Fruit fly (Drosophila melanogaster) whole organism, embryonic: ENCODE measurements around the gene pdm2.

Source experiments
- Atf3 ChIP-seq: fragments of 200-800 bp; sonication (Bioruptor generic); optimal IDR thresholded peaks from 3 replicates; lab custom pipeline; 2016; ENCODE audit warnings: missing biosample characterization, missing genetic modification characterization
- CG12071 ChIP-seq: fragments of 200-800 bp; sonication (Bioruptor generic); optimal IDR thresholded peaks from 3 replicates; lab custom pipeline; 2018; ENCODE audit warnings: missing biosample characterization, mild to moderate bottlenecking, missing genetic modification characterization
- CG12236 ChIP-seq: fragments of 200-800 bp; sonication (Bioruptor generic); optimal IDR thresholded peaks from 2 replicates; lab custom pipeline; 2016; ENCODE audit warnings: missing biosample characterization, missing genetic modification characterization
- CG12744 ChIP-seq: fragments of 200-800 bp; sonication (Bioruptor generic); optimal IDR thresholded peaks from 2 replicates; lab custom pipeline; 2016; ENCODE audit warnings: missing biosample characterization, missing genetic modification characterization
- CG15073 ChIP-seq: fragments of 200-800 bp; sonication (Bioruptor generic); optimal IDR thresholded peaks from 2 replicates; lab custom pipeline; 2016; ENCODE audit warnings: missing biosample characterization, missing genetic modification characterization
- CG1602 ChIP-seq: fragments of 200-800 bp; sonication (Bioruptor generic); optimal IDR thresholded peaks from 3 replicates; lab custom pipeline; 2016; ENCODE audit warnings: missing biosample characterization, missing genetic modification characterization
- CG1792 ChIP-seq: fragments of 200-800 bp; sonication (Bioruptor generic); optimal IDR thresholded peaks from 2 replicates; lab custom pipeline; 2016; ENCODE audit warnings: missing biosample characterization, missing genetic modification characterization
- CG2199 ChIP-seq: fragments of 200-800 bp; sonication (Bioruptor generic); IDR thresholded peaks from 3 replicates; pipeline ENCODE4 v1.3.6; 2022; ENCODE audit warnings: missing biosample characterization, missing genetic modification characterization
- CG2202 ChIP-seq: fragments of 200-800 bp; sonication (Bioruptor generic); optimal IDR thresholded peaks from 2 replicates; lab custom pipeline; 2018; ENCODE audit warnings: missing biosample characterization, mild to moderate bottlenecking, missing genetic modification characterization
- CG30020 ChIP-seq: fragments of 200-800 bp; optimal IDR thresholded peaks from 2 replicates; lab custom pipeline; 2019; ENCODE audit warnings: missing biosample characterization, mild to moderate bottlenecking, missing genetic modification characterization, moderate library complexity
- CG3163 ChIP-seq: fragments of 200-800 bp; sonication (Bioruptor generic); optimal IDR thresholded peaks from 3 replicates; lab custom pipeline; 2016; ENCODE audit warnings: missing biosample characterization, missing genetic modification characterization
- CG3281 ChIP-seq: fragments of 200-800 bp; sonication (Bioruptor generic); optimal IDR thresholded peaks from 3 replicates; lab custom pipeline; 2017; ENCODE audit warnings: missing biosample characterization, mild to moderate bottlenecking, missing genetic modification characterization
- CG6765 ChIP-seq: fragments of 200-800 bp; sonication (Bioruptor generic); optimal IDR thresholded peaks from 3 replicates; lab custom pipeline; 2017; ENCODE audit warnings: missing biosample characterization, mild to moderate bottlenecking, missing genetic modification characterization
- CG7372 ChIP-seq: fragments of 200-800 bp; sonication (Bioruptor generic); IDR thresholded peaks from 2 replicates; pipeline ENCODE4 v1.3.6; 2022; ENCODE audit warnings: missing biosample characterization, missing genetic modification characterization
- CG7963 ChIP-seq: fragments of 200-800 bp; sonication (Bioruptor generic); IDR thresholded peaks from 3 replicates; pipeline ENCODE4 v1.3.6; 2022; ENCODE audit warnings: missing biosample characterization, missing genetic modification characterization; ENCODE audit not compliant: partially characterized antibody
- CG8944 ChIP-seq: fragments of 200-800 bp; sonication (Bioruptor generic); optimal IDR thresholded peaks from 3 replicates; lab custom pipeline; 2016; ENCODE audit warnings: missing biosample characterization, missing genetic modification characterization
- CG9727 ChIP-seq: fragments of 200-800 bp; sonication (Bioruptor generic); optimal IDR thresholded peaks from 3 replicates; lab custom pipeline; 2017; ENCODE audit warnings: missing biosample characterization, mild to moderate bottlenecking, missing genetic modification characterization
- CkIIα-i1 ChIP-seq: fragments of 200-800 bp; sonication (Bioruptor generic); IDR thresholded peaks from 2 replicates; pipeline ENCODE4 v1.3.6; 2022; ENCODE audit warnings: missing biosample characterization, missing genetic modification characterization
- Deaf1 ChIP-seq: fragments of 200-800 bp; optimal IDR thresholded peaks from 3 replicates; lab custom pipeline; 2019; ENCODE audit warnings: missing biosample characterization, mild to moderate bottlenecking, missing genetic modification characterization, moderate library complexity
- GATAe ChIP-seq: fragments of 200-800 bp; sonication (Bioruptor generic); conservative IDR thresholded peaks from 2 replicates; pipeline ENCODE4 v1.3.6; 2022; ENCODE audit warnings: missing biosample characterization, missing genetic modification characterization
- HHEX ChIP-seq: fragments of 200-800 bp; sonication (Bioruptor generic); optimal IDR thresholded peaks from 3 replicates; lab custom pipeline; 2017; ENCODE audit warnings: missing biosample characterization, mild to moderate bottlenecking, missing genetic modification characterization, missing genetic modification reagents
- Hmx ChIP-seq: fragments of 200-800 bp; sonication (Bioruptor generic); optimal IDR thresholded peaks from 2 replicates; lab custom pipeline; 2016; ENCODE audit warnings: missing biosample characterization, missing genetic modification characterization
- Med ChIP-seq: fragments of 200-800 bp; sonication (Bioruptor generic); peaks from one replicate; lab custom pipeline; 2016; ENCODE audit warnings: missing biosample characterization, missing genetic modification characterization, mild to moderate bottlenecking, inconsistent platforms, moderate library complexity
- Nf-YA ChIP-seq: fragments of 200-800 bp; sonication (Bioruptor generic); IDR thresholded peaks from 2 replicates; pipeline ENCODE4 v1.3.6; 2022; ENCODE audit warnings: missing biosample characterization, missing genetic modification characterization
- Ravus ChIP-seq: fragments of 200-800 bp; sonication (Bioruptor generic); IDR thresholded peaks from 2 replicates; pipeline ENCODE4 v1.3.6; 2022; ENCODE audit warnings: missing biosample characterization, missing genetic modification characterization
- Sox102F ChIP-seq: fragments of 200-800 bp; sonication (Bioruptor generic); optimal IDR thresholded peaks from 2 replicates; lab custom pipeline; 2018; ENCODE audit warnings: missing biosample characterization, mild to moderate bottlenecking, missing genetic modification characterization, moderate library complexity
- Sry-β ChIP-seq: fragments of 200-800 bp; sonication (Bioruptor generic); optimal IDR thresholded peaks from 2 replicates; lab custom pipeline; 2018; ENCODE audit warnings: missing biosample characterization, mild to moderate bottlenecking, missing genetic modification characterization, moderate library complexity
- ash1 ChIP-seq: fragments of 200-800 bp; sonication (Bioruptor generic); optimal IDR thresholded peaks from 2 replicates; lab custom pipeline; 2018; ENCODE audit warnings: missing biosample characterization, mild to moderate bottlenecking, missing genetic modification characterization
- bigmax ChIP-seq: fragments of 200-800 bp; sonication (Bioruptor generic); optimal IDR thresholded peaks from 2 replicates; lab custom pipeline; 2018; ENCODE audit warnings: missing biosample characterization, mild to moderate bottlenecking, missing genetic modification characterization
- chinmo ChIP-seq: fragments of 200-800 bp; sonication (Bioruptor generic); IDR thresholded peaks from 4 replicates; pipeline ENCODE4 v1.3.6; 2022; ENCODE audit warnings: missing biosample characterization, missing genetic modification characterization; ENCODE audit not compliant: partially characterized antibody
- chm ChIP-seq: fragments of 200-800 bp; sonication (Bioruptor generic); IDR thresholded peaks from 2 replicates; pipeline ENCODE4 v1.3.6; 2022; ENCODE audit warnings: missing biosample characterization, missing genetic modification characterization
- emc ChIP-seq: fragments of 200-800 bp; sonication (Bioruptor generic); optimal IDR thresholded peaks from 2 replicates; lab custom pipeline; 2016; ENCODE audit warnings: missing biosample characterization, missing genetic modification characterization
- ems ChIP-seq: fragments of 200-800 bp; sonication (Bioruptor generic); optimal IDR thresholded peaks from 3 replicates; lab custom pipeline; 2016; ENCODE audit warnings: missing biosample characterization, missing genetic modification characterization
- ewg ChIP-seq: fragments of 200-800 bp; sonication (Bioruptor generic); optimal IDR thresholded peaks from 3 replicates; lab custom pipeline; 2017; ENCODE audit warnings: mild to moderate bottlenecking, missing biosample characterization, missing genetic modification reagents, missing genetic modification characterization
- hbn ChIP-seq: fragments of 200-800 bp; sonication (Bioruptor generic); IDR thresholded peaks from 2 replicates; pipeline ENCODE4 v1.3.6; 2022; ENCODE audit warnings: missing biosample characterization, missing genetic modification characterization; ENCODE audit not compliant: partially characterized antibody
- lmd ChIP-seq: fragments of 200-800 bp; sonication (Bioruptor generic); IDR thresholded peaks from 2 replicates; pipeline ENCODE4 v1.3.6; 2022; ENCODE audit warnings: missing biosample characterization, missing genetic modification characterization
- oc ChIP-seq: fragments of 200-800 bp; sonication (Bioruptor generic); optimal IDR thresholded peaks from 2 replicates; lab custom pipeline; 2018; ENCODE audit warnings: missing biosample characterization, mild to moderate bottlenecking, missing genetic modification characterization, moderate library complexity
- org-1 ChIP-seq: fragments of 200-800 bp; sonication (Bioruptor generic); optimal IDR thresholded peaks from 2 replicates; lab custom pipeline; 2017; ENCODE audit warnings: missing biosample characterization, missing genetic modification characterization
- pan ChIP-seq, 4 experiments: fragments of >200 bp in 3 of 4; fragments of 200-800 bp in 1 of 4; sonication (Bioruptor generic) in 1 of 4; optimal IDR thresholded peaks in 3 of 4; IDR thresholded peaks in 1 of 4; 2 replicates each; pipeline versions ENCODE4 v1.3.6 to Lab custom; 2017 to 2022; ENCODE audit warnings: missing biosample characterization in 2 of 4, missing genetic modification characterization in 2 of 4, mixed read lengths in 1 of 4
- peb ChIP-seq: fragments of 200-800 bp; sonication (Bioruptor generic); IDR thresholded peaks from 2 replicates; pipeline ENCODE4 v1.3.6; 2022; ENCODE audit warnings: missing biosample characterization, missing genetic modification characterization
- pros ChIP-seq: fragments of 200-800 bp; sonication (Bioruptor generic); optimal IDR thresholded peaks from 3 replicates; lab custom pipeline; 2019; ENCODE audit warnings: missing biosample characterization, mild to moderate bottlenecking, missing genetic modification characterization, moderate library complexity
- run ChIP-seq: fragments of 200-800 bp; sonication (Bioruptor generic); optimal IDR thresholded peaks from 3 replicates; lab custom pipeline; 2018; ENCODE audit warnings: missing biosample characterization, mild to moderate bottlenecking, missing genetic modification characterization
- sc ChIP-seq, 3 experiments: fragments of >200 bp in 2 of 3; fragments of 200-800 bp in 1 of 3; sonication (Bioruptor generic) in 1 of 3; optimal IDR thresholded peaks; 2 replicates in 2 of 3; 3 replicates in 1 of 3; lab custom pipeline; 2017; ENCODE audit warnings: mild to moderate bottlenecking in 1 of 3, missing biosample characterization in 1 of 3, missing genetic modification characterization in 1 of 3, missing genetic modification reagents in 1 of 3
- schlank ChIP-seq: fragments of 200-800 bp; sonication (Bioruptor generic); optimal IDR thresholded peaks from 2 replicates; lab custom pipeline; 2018; ENCODE audit warnings: missing biosample characterization, mild to moderate bottlenecking, missing genetic modification characterization
- zen ChIP-seq: fragments of 200-800 bp; sonication (Bioruptor generic); optimal IDR thresholded peaks from 3 replicates; lab custom pipeline; 2018; ENCODE audit warnings: missing biosample characterization, mild to moderate bottlenecking, missing genetic modification characterization, moderate library complexity

Gene pdm2

dm6 chr2L:12720430-12721396 is 63.7 kb downstream of the pdm2 start (continued):
- TF ChIP-seq bigmax (GFP tag; lab: Kevin White, UChicago) (no peak), emc (GFP tag; lab: Kevin White, UChicago) (no peak), CG7963 (GFP tag; lab: Robert Waterston, UW) (no peak)

dm6 chr2L:12721794-12722315 is 64.9 kb downstream of the pdm2 start, which contains the start of gene Pih1D1:
TSS of gene Pih1D1 (minus strand) at chr2L:12721843.
- peak; percentile 68 for TF ChIP-seq CG3163 (GFP tag; lab: Kevin White, UChicago)
- TF ChIP-seq chm (GFP tag; lab: Robert Waterston, UW): peak; percentile 76
- TF ChIP-seq lmd (GFP tag; lab: Robert Waterston, UW): peak; percentile 97
- TF ChIP-seq Hmx: peak; percentile 91
- TF ChIP-seq oc (tag; lab: Kevin White, UChicago): peak; percentile 83
- peak; percentile 92 for TF ChIP-seq CG8944
- TF ChIP-seq pros (GFP tag; lab: Kevin White, UChicago): no peak
- TF ChIP-seq peb: peak; percentile 90
- peak; percentile 98 for TF ChIP-seq CG9727
- peak; percentile 84 for TF ChIP-seq CG1792 (GFP tag; lab: Kevin White, UChicago)
- peak; percentile 90 for TF ChIP-seq GATAe (GFP tag; lab: Robert Waterston, UW)
- TF ChIP-seq Sox102F (GFP tag; lab: Kevin White, UChicago): peak; percentile 95
- TF ChIP-seq Ravus (GFP tag; lab: Robert Waterston, UW): peak; percentile 86
- TF ChIP-seq CG7372 (GFP tag; lab: Robert Waterston, UW): peak; percentile 96
- peak; percentile 39 for TF ChIP-seq ash1 (GFP tag; lab: Kevin White, UChicago)
- peak; percentile 95 for TF ChIP-seq zen (tag; lab: Kevin White, UChicago)
- peak; percentile 83 for TF ChIP-seq CG12071 (GFP tag; lab: Kevin White, UChicago)
- TF ChIP-seq CG15073 (GFP tag; lab: Kevin White, UChicago): peak; percentile 77
- TF ChIP-seq CG2199 (GFP tag; lab: Robert Waterston, UW): peak; percentile 85
- peak; percentile 91 for TF ChIP-seq CG12744 (GFP tag; lab: Kevin White, UChicago)
- TF ChIP-seq hbn (GFP tag; lab: Robert Waterston, UW): no peak
- TF ChIP-seq ems: peak; percentile 86
- peak; percentile 36 for TF ChIP-seq Sry-β (GFP tag; lab: Kevin White, UChicago)
- TF ChIP-seq Med (GFP tag; lab: Kevin White, UChicago): peak; percentile 96
- peak; percentile 80 for TF ChIP-seq Nf-YA (GFP tag; lab: Robert Waterston, UW)
- TF ChIP-seq CG2202 (tag; lab: Kevin White, UChicago): peak; percentile 75
- peak; percentile 67 for TF ChIP-seq schlank (tag; lab: Kevin White, UChicago)
- TF ChIP-seq pan (optimal IDR thresholded peaks at IDR 0.05; lab: Kevin White, UChicago): no peak
- TF ChIP-seq pan (GFP tag; optimal IDR thresholded peaks at IDR 0.05 in 1 of 2, IDR thresholded peaks at IDR 0.05 in 1 of 2): peak in 1 of 2 experiments; percentile 97
- TF ChIP-seq CG12236 (GFP tag; lab: Kevin White, UChicago): peak; percentile 85
- TF ChIP-seq sc (optimal IDR thresholded peaks at IDR 0.05; lab: Kevin White, UChicago): no peak
- peak; percentile 92 for TF ChIP-seq sc (GFP tag; optimal IDR thresholded peaks at IDR 0.05; lab: Kevin White, UChicago)
- TF ChIP-seq org-1 (GFP tag; lab: Kevin White, UChicago): peak; percentile 87
- TF ChIP-seq Deaf1 (tag; lab: Kevin White, UChicago): peak; percentile 79
- peak; percentile 89 for TF ChIP-seq CG30020 (tag; lab: Kevin White, UChicago)
- peak; percentile 96 for TF ChIP-seq CG3281 (GFP tag; lab: Kevin White, UChicago)
- peak; percentile 91 for TF ChIP-seq CG6765 (GFP tag; lab: Kevin White, UChicago)
- TF ChIP-seq CkIIα-i1 (GFP tag; lab: Robert Waterston, UW): peak; percentile 77
- TF ChIP-seq CG1602 (GFP tag; lab: Kevin White, UChicago): peak; percentile 97
- TF ChIP-seq chinmo (GFP tag; lab: Robert Waterston, UW): no peak
- TF ChIP-seq run (tag; lab: Kevin White, UChicago): peak; percentile 80
- peak; percentile 94 for TF ChIP-seq HHEX (GFP tag; lab: Kevin White, UChicago)
- TF ChIP-seq ewg (GFP tag; lab: Kevin White, UChicago): peak; percentile 90
- peak; percentile 83 for TF ChIP-seq Atf3 (GFP tag; lab: Kevin White, UChicago)
